Worm (Caenorhabditis elegans): Measurements from ENCODE around the gene lgc-25.
A peak's percentile ranks its signal among the peaks of the same experiment; 100 is the strongest.

The lgc-25 gene

ce11 chrX:14161684-14162347 is at the start of gene lgc-25:
lgc-25 (minus strand) TSS chrX:14161734.
- TF ChIP-seq flt-1 (GFP tag; IDR thresholded peaks at IDR 0.05) (no peak), hmg-4 (GFP tag; optimal IDR thresholded peaks at IDR 0.05) (no peak), tra-4 (tag; optimal IDR thresholded peaks at IDR 0.05) (no peak), sea-1 (GFP tag; conservative IDR thresholded peaks at IDR 0.05) (no peak), ceh-13 (GFP tag; optimal IDR thresholded peaks at IDR 0.05) (no peak), pes-1 (GFP tag; IDR thresholded peaks at IDR 0.05) (no peak), F13C5.2 (tag; optimal IDR thresholded peaks at IDR 0.05) (no peak), hmbx-1 (tag; optimal IDR thresholded peaks at IDR 0.05) (no peak), B0310.2 (tag; optimal IDR thresholded peaks at IDR 0.05) (no peak), aly-1 (tag; optimal IDR thresholded peaks at IDR 0.05) (no peak), tbx-11 (GFP tag; IDR thresholded peaks at IDR 0.05) (no peak)

DNA sequence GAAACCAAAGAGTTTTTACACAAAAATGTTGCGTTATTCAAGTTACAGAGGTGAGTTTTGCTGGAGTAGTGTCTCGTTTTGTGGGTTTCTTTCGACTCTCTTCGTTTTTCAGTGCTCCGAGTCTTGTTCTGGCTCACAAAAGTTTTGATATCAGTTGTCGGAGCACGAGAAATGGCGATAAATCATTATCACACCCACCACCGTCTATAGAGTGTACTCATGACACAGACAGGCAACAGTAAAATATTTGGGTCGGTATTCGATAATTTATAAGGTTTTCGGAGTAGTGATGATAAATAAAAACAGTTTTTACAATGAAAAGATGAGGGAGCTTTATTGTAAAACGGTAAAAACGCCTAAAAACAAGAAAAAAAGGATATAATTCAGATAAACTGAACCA is 46.4 kb upstream of the lgc-25 start, which contains the start of gene ceh-37:
Gene ceh-37, minus strand, starts transcription at position 59 of the 400 bp plus-strand sequence.
- TF ChIP-seq F13C5.2 (tag; optimal IDR thresholded peaks at IDR 0.05) (no peak), aly-1 (tag; optimal IDR thresholded peaks at IDR 0.05) (no peak), ceh-36 (tag; optimal IDR thresholded peaks at IDR 0.05) (no peak), scrt-1 (GFP tag; IDR thresholded peaks at IDR 0.05) (no peak), B0310.2 (tag; optimal IDR thresholded peaks at IDR 0.05) (no peak), ceh-13 (GFP tag; optimal IDR thresholded peaks at IDR 0.05) (no peak)

DNA sequence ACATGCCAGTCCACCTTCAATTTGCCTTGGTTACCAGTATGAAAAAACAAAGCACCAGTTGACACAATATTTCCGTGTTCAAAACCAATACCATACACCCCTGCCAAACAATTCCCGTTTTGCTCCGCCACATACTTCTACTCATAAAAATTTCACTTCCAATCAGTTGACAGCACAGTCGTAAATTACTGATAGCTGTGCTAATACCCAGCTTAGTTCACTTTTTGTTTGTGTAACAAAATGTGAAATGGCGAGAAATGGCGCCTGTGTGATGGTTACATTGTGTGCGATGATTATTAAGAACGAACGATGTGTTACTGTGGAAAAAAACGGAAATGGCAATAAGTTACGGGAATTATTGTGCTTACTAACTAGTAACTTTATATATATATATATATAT is 44.8 kb upstream of the lgc-25 start:
- no peak for TF ChIP-seq F13C5.2 (tag; optimal IDR thresholded peaks at IDR 0.05)
- TF ChIP-seq tra-4 (tag; optimal IDR thresholded peaks at IDR 0.05): no peak
- TF ChIP-seq ets-7 (tag; optimal IDR thresholded peaks at IDR 0.05): no peak
- no peak for TF ChIP-seq sea-1 (GFP tag; conservative IDR thresholded peaks at IDR 0.05)
- no peak for TF ChIP-seq flt-1 (GFP tag; IDR thresholded peaks at IDR 0.05)
- TF ChIP-seq ceh-36 (tag; optimal IDR thresholded peaks at IDR 0.05): no peak
- no peak for TF ChIP-seq B0310.2 (tag; optimal IDR thresholded peaks at IDR 0.05)
- TF ChIP-seq pes-1 (GFP tag; IDR thresholded peaks at IDR 0.05): no peak
- no peak for TF ChIP-seq ama-1 (optimal IDR thresholded peaks at IDR 0.05)
- TF ChIP-seq aly-1 (tag; optimal IDR thresholded peaks at IDR 0.05): no peak
- TF ChIP-seq scrt-1 (GFP tag; IDR thresholded peaks at IDR 0.05): no peak
- TF ChIP-seq hmg-4 (GFP tag; optimal IDR thresholded peaks at IDR 0.05): no peak
- TF ChIP-seq hmbx-1 (tag; optimal IDR thresholded peaks at IDR 0.05): no peak
- TF ChIP-seq ceh-13 (GFP tag; optimal IDR thresholded peaks at IDR 0.05): no peak
- TF ChIP-seq tbx-11 (GFP tag; IDR thresholded peaks at IDR 0.05): no peak
- TF ChIP-seq hnd-1 (tag; optimal IDR thresholded peaks at IDR 0.05): no peak
- TF ChIP-seq tbx-37 (GFP tag; conservative IDR thresholded peaks at IDR 0.05): no peak

ce11 chrX:14194251-14194650 is 32.7 kb upstream of the lgc-25 start:
- TF ChIP-seq F13C5.2 (tag; optimal IDR thresholded peaks at IDR 0.05): no peak
- TF ChIP-seq hnd-1 (tag; optimal IDR thresholded peaks at IDR 0.05): no peak
- no peak for TF ChIP-seq scrt-1 (GFP tag; IDR thresholded peaks at IDR 0.05)
- no peak for TF ChIP-seq ama-1 (optimal IDR thresholded peaks at IDR 0.05)
- TF ChIP-seq aly-1 (tag; optimal IDR thresholded peaks at IDR 0.05): no peak
- TF ChIP-seq ceh-36 (tag; optimal IDR thresholded peaks at IDR 0.05): no peak
- TF ChIP-seq ets-7 (tag; optimal IDR thresholded peaks at IDR 0.05): no peak
- no peak for TF ChIP-seq hmg-4 (GFP tag; optimal IDR thresholded peaks at IDR 0.05)
- TF ChIP-seq B0310.2 (tag; optimal IDR thresholded peaks at IDR 0.05): no peak
- TF ChIP-seq hmbx-1 (tag; optimal IDR thresholded peaks at IDR 0.05): no peak
- no peak for TF ChIP-seq tbx-11 (GFP tag; IDR thresholded peaks at IDR 0.05)
- no peak for TF ChIP-seq ceh-13 (GFP tag; optimal IDR thresholded peaks at IDR 0.05)
- TF ChIP-seq tbx-37 (GFP tag; conservative IDR thresholded peaks at IDR 0.05): no peak
- no peak for TF ChIP-seq sea-1 (GFP tag; conservative IDR thresholded peaks at IDR 0.05)
- TF ChIP-seq pes-1 (GFP tag; IDR thresholded peaks at IDR 0.05): no peak
- TF ChIP-seq flt-1 (GFP tag; IDR thresholded peaks at IDR 0.05): no peak
- no peak for TF ChIP-seq tra-4 (tag; optimal IDR thresholded peaks at IDR 0.05)

DNA sequence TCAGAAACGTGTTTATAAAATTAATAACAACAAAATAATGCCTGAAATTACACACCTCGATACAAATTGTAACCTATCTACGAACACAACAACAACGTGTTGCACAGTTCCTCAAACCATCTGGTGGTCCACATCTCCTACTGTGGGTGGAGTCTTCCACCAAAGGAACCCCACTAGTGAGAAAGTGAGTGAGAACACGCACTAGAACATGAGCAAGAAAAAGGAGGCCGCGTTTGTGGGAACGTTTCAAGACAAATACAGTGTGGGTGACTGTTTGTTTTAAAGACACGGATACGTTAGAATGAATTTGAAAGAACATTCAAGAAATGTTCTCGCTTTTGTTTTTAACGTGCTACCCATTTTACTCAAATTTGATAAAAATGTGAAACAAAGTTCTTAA is 24.9 kb upstream of the lgc-25 start, which contains the start of gene ceh-36:
Gene ceh-36, minus strand, starts transcription at position 101 of the 400 bp plus-strand sequence.
- TF ChIP-seq tra-4 (tag; optimal IDR thresholded peaks at IDR 0.05): no peak

ce11 chrX:14185631-14186030 is 24.1 kb upstream of the lgc-25 start:
- TF ChIP-seq pes-1 (GFP tag; IDR thresholded peaks at IDR 0.05) (no peak), ceh-36 (tag; optimal IDR thresholded peaks at IDR 0.05) (peak; percentile 36)

DNA sequence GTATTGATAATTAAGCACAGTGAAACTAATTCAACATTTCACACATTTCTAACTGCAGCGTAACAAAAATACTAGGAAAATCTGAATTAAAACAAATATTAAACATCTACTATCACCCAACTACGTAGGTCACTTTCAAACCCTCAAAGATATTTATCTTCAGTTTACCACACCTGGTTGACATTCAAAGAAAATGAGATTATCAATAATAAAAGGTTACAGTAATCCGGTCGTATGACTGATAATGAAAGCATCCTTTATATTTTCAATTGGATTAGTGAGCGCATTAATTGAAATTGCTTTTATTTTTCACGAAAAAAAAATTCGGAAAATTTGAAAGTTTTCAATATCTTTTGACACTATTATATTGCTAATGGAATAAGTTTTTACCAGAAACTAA is 21.0 kb upstream of the lgc-25 start:
- TF ChIP-seq B0310.2 (tag; optimal IDR thresholded peaks at IDR 0.05): no peak
- TF ChIP-seq tra-4 (tag; optimal IDR thresholded peaks at IDR 0.05): no peak
- TF ChIP-seq aly-1 (tag; optimal IDR thresholded peaks at IDR 0.05): no peak
- TF ChIP-seq ceh-13 (GFP tag; optimal IDR thresholded peaks at IDR 0.05): no peak
- TF ChIP-seq sea-1 (GFP tag; conservative IDR thresholded peaks at IDR 0.05): no peak

DNA sequence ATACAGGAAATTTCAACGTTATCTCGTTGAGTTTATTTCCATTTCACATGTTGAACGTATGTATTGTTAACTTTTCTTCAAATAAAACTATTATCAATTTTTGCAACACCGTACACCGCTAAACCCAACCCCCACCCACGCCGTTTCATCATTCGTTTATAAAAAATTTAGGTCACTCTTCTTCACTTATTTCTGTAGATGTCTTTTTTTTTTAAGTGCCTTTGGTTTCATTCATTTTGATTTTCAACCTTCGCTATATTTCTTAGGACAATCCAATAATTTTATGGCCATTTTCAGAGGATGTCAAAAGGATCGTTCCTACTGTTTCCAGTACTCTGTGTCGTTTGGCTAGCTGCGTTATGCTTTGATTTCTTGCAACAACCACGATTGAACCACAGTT is 18.6 kb upstream of the lgc-25 start, which contains the start of gene C37E2.3:
Gene C37E2.3, plus strand, starts transcription at position 301 of the 400 bp plus-strand sequence.
- TF ChIP-seq F13C5.2 (tag; optimal IDR thresholded peaks at IDR 0.05) (no peak), tra-4 (tag; optimal IDR thresholded peaks at IDR 0.05) (no peak), tbx-37 (GFP tag; conservative IDR thresholded peaks at IDR 0.05) (no peak), B0310.2 (tag; optimal IDR thresholded peaks at IDR 0.05) (no peak), pes-1 (GFP tag; IDR thresholded peaks at IDR 0.05) (no peak), scrt-1 (GFP tag; IDR thresholded peaks at IDR 0.05) (no peak), aly-1 (tag; optimal IDR thresholded peaks at IDR 0.05) (no peak), flt-1 (GFP tag; IDR thresholded peaks at IDR 0.05) (no peak), ama-1 (optimal IDR thresholded peaks at IDR 0.05) (no peak), ets-7 (tag; optimal IDR thresholded peaks at IDR 0.05) (no peak), ceh-13 (GFP tag; optimal IDR thresholded peaks at IDR 0.05) (no peak), hmbx-1 (tag; optimal IDR thresholded peaks at IDR 0.05) (no peak), sea-1 (GFP tag; conservative IDR thresholded peaks at IDR 0.05) (no peak)

Data from whole organism, early embryonic.